Worm (Caenorhabditis elegans) whole organism, mixed stage, embryonic: ENCODE measurements around the gene C34D4.10.

Source experiments
- M03D4.4 ChIP-seq: sonication (generic microtip); optimal IDR thresholded peaks from 2 replicates; lab custom pipeline; 2017; ENCODE audit warnings: mild to moderate bottlenecking, missing genetic modification characterization, missing compliant biosample characterization
- bed-3 ChIP-seq: fragments of 200-800 bp; sonication (Bioruptor generic); optimal IDR thresholded peaks from 3 replicates; lab custom pipeline; 2018; ENCODE audit warnings: mild to moderate bottlenecking, missing genetic modification characterization, moderate library complexity, missing compliant biosample characterization
- ceh-39 ChIP-seq: fragments of 150-350 bp; optimal IDR thresholded peaks from 2 replicates; lab custom pipeline; 2014; ENCODE audit warnings: missing biosample characterization, missing genetic modification characterization
- ceh-43 ChIP-seq: fragments of 200-800 bp; sonication (Bioruptor generic); optimal IDR thresholded peaks from 2 replicates; lab custom pipeline; 2018; ENCODE audit warnings: mild to moderate bottlenecking, missing genetic modification characterization, moderate library complexity, missing compliant biosample characterization
- ceh-83 ChIP-seq: fragments of 200-800 bp; sonication (Bioruptor generic); optimal IDR thresholded peaks from 2 replicates; lab custom pipeline; 2018; ENCODE audit warnings: mild to moderate bottlenecking, missing genetic modification characterization, missing compliant biosample characterization
- ces-1 ChIP-seq: fragments of 150-350 bp; optimal IDR thresholded peaks from 2 replicates; lab custom pipeline; 2014; ENCODE audit warnings: missing biosample characterization, missing genetic modification reagents, missing genetic modification characterization
- cnd-1 ChIP-seq: fragments of 200-800 bp; sonication (Bioruptor generic); optimal IDR thresholded peaks from 2 replicates; lab custom pipeline; 2018; ENCODE audit warnings: mild to moderate bottlenecking, missing genetic modification characterization, missing compliant biosample characterization
- drap-1 ChIP-seq: fragments of 200-800 bp; sonication (Bioruptor generic); optimal IDR thresholded peaks from 3 replicates; lab custom pipeline; 2018; ENCODE audit warnings: mild to moderate bottlenecking, missing genetic modification characterization, missing compliant biosample characterization
- elt-1 ChIP-seq: sonication (generic microtip); optimal IDR thresholded peaks from 2 replicates; lab custom pipeline; 2017; ENCODE audit warnings: missing genetic modification characterization, mild to moderate bottlenecking, missing compliant biosample characterization, antibody characterized with exemption, moderate library complexity, borderline replicate concordance; ENCODE audit not compliant: insufficient read depth
- elt-3 ChIP-seq: fragments of 150-350 bp; optimal IDR thresholded peaks from 2 replicates; lab custom pipeline; 2014; ENCODE audit warnings: missing biosample characterization, missing genetic modification characterization
- flh-1 ChIP-seq: fragments of 200-800 bp; sonication (Bioruptor generic); optimal IDR thresholded peaks from 2 replicates; lab custom pipeline; 2018; ENCODE audit warnings: mild to moderate bottlenecking, missing genetic modification characterization, moderate library complexity, missing compliant biosample characterization
- ham-2 ChIP-seq: fragments of 200-800 bp; sonication (Bioruptor generic); optimal IDR thresholded peaks from 2 replicates; lab custom pipeline; 2018; ENCODE audit warnings: mild to moderate bottlenecking, missing genetic modification characterization, missing compliant biosample characterization
- hlh-1 ChIP-seq: fragments of 150-350 bp; optimal IDR thresholded peaks from 2 replicates; lab custom pipeline; 2014; ENCODE audit warnings: missing biosample characterization, missing genetic modification reagents, missing genetic modification characterization
- lin-13 ChIP-seq: fragments of 150-350 bp; optimal IDR thresholded peaks from 2 replicates; lab custom pipeline; 2014; ENCODE audit warnings: missing biosample characterization, missing genetic modification characterization
- lin-32 ChIP-seq: fragments of 200-800 bp; sonication (Bioruptor generic); optimal IDR thresholded peaks from 2 replicates; lab custom pipeline; 2018; ENCODE audit warnings: mild to moderate bottlenecking, missing genetic modification characterization, missing compliant biosample characterization
- lsy-2 ChIP-seq: fragments of 150-350 bp; optimal IDR thresholded peaks from 2 replicates; lab custom pipeline; 2014; ENCODE audit warnings: missing biosample characterization, missing genetic modification characterization
- mab-5 ChIP-seq: fragments of 150-350 bp; optimal IDR thresholded peaks from 2 replicates; lab custom pipeline; 2014; ENCODE audit warnings: missing biosample characterization, missing genetic modification characterization
- mep-1 ChIP-seq: fragments of 150-350 bp; optimal IDR thresholded peaks from 2 replicates; lab custom pipeline; 2017; ENCODE audit warnings: missing biosample characterization, missing genetic modification reagents, missing genetic modification characterization, inconsistent platforms
- mls-2 ChIP-seq: sonication (generic microtip); optimal IDR thresholded peaks from 2 replicates; lab custom pipeline; 2016; ENCODE audit warnings: mild to moderate bottlenecking, missing genetic modification characterization, moderate library complexity, missing compliant biosample characterization
- nhr-12 ChIP-seq: fragments of 150-350 bp; optimal IDR thresholded peaks from 2 replicates; lab custom pipeline; 2014; ENCODE audit warnings: missing biosample characterization, missing genetic modification characterization
- nhr-2 ChIP-seq: fragments of 150-350 bp; optimal IDR thresholded peaks from 2 replicates; lab custom pipeline; 2014; ENCODE audit warnings: missing biosample characterization, missing genetic modification characterization
- nhr-237 ChIP-seq: fragments of 150-350 bp; optimal IDR thresholded peaks from 2 replicates; lab custom pipeline; 2014; ENCODE audit warnings: missing biosample characterization, missing genetic modification characterization
- nhr-28 ChIP-seq: fragments of 150-350 bp; optimal IDR thresholded peaks from 2 replicates; lab custom pipeline; 2014; ENCODE audit warnings: missing biosample characterization, missing genetic modification characterization
- nhr-76 ChIP-seq: sonication (generic microtip); optimal IDR thresholded peaks from 2 replicates; lab custom pipeline; 2017; ENCODE audit warnings: missing biosample characterization, missing genetic modification characterization
- pha-4 ChIP-seq: fragments of 150-350 bp; optimal IDR thresholded peaks from 2 replicates; lab custom pipeline; 2018; ENCODE audit warnings: missing biosample characterization, missing genetic modification reagents, missing genetic modification characterization
- sem-2 ChIP-seq: fragments of 200-800 bp; sonication (Bioruptor generic); optimal IDR thresholded peaks from 2 replicates; lab custom pipeline; 2018; ENCODE audit warnings: mild to moderate bottlenecking, missing genetic modification characterization, missing compliant biosample characterization
- snpc-4 ChIP-seq: fragments of 150-350 bp; optimal IDR thresholded peaks from 2 replicates; lab custom pipeline; 2014; ENCODE audit warnings: missing biosample characterization, missing genetic modification characterization
- sptf-1 ChIP-seq: sonication (generic microtip); optimal IDR thresholded peaks from 2 replicates; lab custom pipeline; 2017; ENCODE audit warnings: mild to moderate bottlenecking, missing genetic modification characterization, moderate library complexity, missing compliant biosample characterization
- tbx-8 ChIP-seq: fragments of 200-800 bp; sonication (Bioruptor generic); optimal IDR thresholded peaks from 2 replicates; lab custom pipeline; 2018; ENCODE audit warnings: mild to moderate bottlenecking, missing genetic modification characterization, moderate library complexity, missing compliant biosample characterization
- unc-120 ChIP-seq: sonication (generic microtip); optimal IDR thresholded peaks from 2 replicates; lab custom pipeline; 2017; ENCODE audit warnings: missing genetic modification characterization, missing compliant biosample characterization; ENCODE audit not compliant: poor library complexity, severe bottlenecking
- unc-39 ChIP-seq: fragments of 150-350 bp; optimal IDR thresholded peaks from 2 replicates; lab custom pipeline; 2014; ENCODE audit warnings: missing biosample characterization, missing genetic modification characterization
- unc-62 ChIP-seq: fragments of 150-350 bp; optimal IDR thresholded peaks from 2 replicates; lab custom pipeline; 2014; ENCODE audit warnings: missing biosample characterization, missing genetic modification reagents, missing genetic modification characterization
- zip-8 ChIP-seq: fragments of 150-350 bp; optimal IDR thresholded peaks from 2 replicates; lab custom pipeline; 2014; ENCODE audit warnings: missing biosample characterization, missing genetic modification characterization
- ztf-11 ChIP-seq: fragments of 150-350 bp; optimal IDR thresholded peaks from 2 replicates; lab custom pipeline; 2014; ENCODE audit warnings: missing biosample characterization, missing genetic modification characterization

The C34D4.10 gene

ce11 chrIV:7133983-7134382 lies 12.8 kb upstream of the C34D4.10 start, which contains the start of gene mutd-1:
Gene mutd-1, minus strand, starts transcription at chrIV:7134083.
- no peak for TF ChIP-seq pha-4 (tag; lab: Kevin White, UChicago)
- TF ChIP-seq nhr-237 = no peak
- no peak for TF ChIP-seq elt-3
- no peak for TF ChIP-seq zip-8 (tag; lab: Kevin White, UChicago)
- no peak for TF ChIP-seq cnd-1 (tag; lab: Kevin White, UChicago)
- no peak for TF ChIP-seq ceh-39 (tag; lab: Kevin White, UChicago)
- no peak for TF ChIP-seq sem-2 (GFP tag; lab: Kevin White, UChicago)
- no peak for TF ChIP-seq tbx-8 (GFP tag; lab: Kevin White, UChicago)
- no peak for TF ChIP-seq ces-1 (GFP tag; lab: Kevin White, UChicago)
- no peak for TF ChIP-seq mep-1 (tag; lab: Kevin White, UChicago)
- no peak for TF ChIP-seq nhr-28 (tag; lab: Kevin White, UChicago)
- no peak for TF ChIP-seq M03D4.4 (tag; lab: Kevin White, UChicago)
- TF ChIP-seq lin-13 (tag; lab: Kevin White, UChicago) = no peak
- no peak for TF ChIP-seq unc-39 (tag; lab: Kevin White, UChicago)
- no peak for TF ChIP-seq ztf-11 (tag; lab: Kevin White, UChicago)
- no peak for TF ChIP-seq nhr-12 (tag; lab: Kevin White, UChicago)

ce11 chrIV:7133140-7133539 lies 11.9 kb upstream of the C34D4.10 start, which contains the start of gene cyn-12:
Gene cyn-12, minus strand, starts transcription at chrIV:7133217.
- TF ChIP-seq ces-1 (GFP tag; lab: Kevin White, UChicago) (peak; percentile 92), ceh-83 (GFP tag; lab: Kevin White, UChicago) (peak; percentile 5), zip-8 (tag; lab: Kevin White, UChicago) (no peak), unc-62 (GFP tag; lab: Kevin White, UChicago) (no peak)

ce11 chrIV:7131780-7132179 lies 10.6 kb upstream of the C34D4.10 start, which contains the start of gene grsp-3:
Gene grsp-3, minus strand, starts transcription at chrIV:7131928.
- TF ChIP-seq lin-32 (GFP tag; lab: Kevin White, UChicago) = no peak
- TF ChIP-seq elt-1 (tag; lab: Kevin White, UChicago) = no peak
- no peak for TF ChIP-seq pha-4 (tag; lab: Kevin White, UChicago)
- no peak for TF ChIP-seq unc-39 (tag; lab: Kevin White, UChicago)
- TF ChIP-seq flh-1 (GFP tag; lab: Kevin White, UChicago) = no peak

ce11 chrIV:7114599-7114998 lies 6.6 kb downstream of the C34D4.10 start, which contains the start of gene nas-8:
Gene nas-8, plus strand, starts transcription at chrIV:7114899.
- no peak for TF ChIP-seq bed-3 (GFP tag; lab: Kevin White, UChicago)
- no peak for TF ChIP-seq ztf-11 (tag; lab: Kevin White, UChicago)
- TF ChIP-seq nhr-28 (tag; lab: Kevin White, UChicago) = no peak
- no peak for TF ChIP-seq tbx-8 (GFP tag; lab: Kevin White, UChicago)
- TF ChIP-seq cnd-1 (tag; lab: Kevin White, UChicago) = no peak
- TF ChIP-seq nhr-76 (tag; lab: Kevin White, UChicago) = no peak
- no peak for TF ChIP-seq M03D4.4 (tag; lab: Kevin White, UChicago)
- no peak for TF ChIP-seq unc-39 (tag; lab: Kevin White, UChicago)
- TF ChIP-seq nhr-12 (tag; lab: Kevin White, UChicago) = no peak
- TF ChIP-seq sptf-1 (tag; lab: Kevin White, UChicago) = no peak
- TF ChIP-seq ceh-43 = no peak
- TF ChIP-seq mls-2 = no peak
- TF ChIP-seq ceh-83 (GFP tag; lab: Kevin White, UChicago) = no peak
- no peak for TF ChIP-seq elt-1 (tag; lab: Kevin White, UChicago)
- TF ChIP-seq mep-1 (tag; lab: Kevin White, UChicago) = no peak
- no peak for TF ChIP-seq flh-1 (GFP tag; lab: Kevin White, UChicago)
- TF ChIP-seq hlh-1 (tag; lab: Kevin White, UChicago) = no peak
- no peak for TF ChIP-seq pha-4 (tag; lab: Kevin White, UChicago)
- TF ChIP-seq unc-62 (GFP tag; lab: Kevin White, UChicago) = no peak
- TF ChIP-seq, all 35 proteins: peak for 0

ce11 chrIV:7111354-7111753 lies 9.9 kb downstream of the C34D4.10 start, which contains the start of the genes ZC477.7 and ssq-3:
Gene ZC477.7, minus strand, starts transcription at chrIV:7111454.
Gene ssq-3, plus strand, starts transcription at chrIV:7111604.
- no peak for TF ChIP-seq unc-120
- TF ChIP-seq cnd-1 (tag; lab: Kevin White, UChicago) = no peak
- TF ChIP-seq sem-2 (GFP tag; lab: Kevin White, UChicago) = no peak
- TF ChIP-seq drap-1 (GFP tag; lab: Kevin White, UChicago) = no peak
- TF ChIP-seq nhr-12 (tag; lab: Kevin White, UChicago) = no peak
- TF ChIP-seq ham-2 (GFP tag; lab: Kevin White, UChicago) = no peak
- TF ChIP-seq ztf-11 (tag; lab: Kevin White, UChicago) = no peak
- no peak for TF ChIP-seq mab-5 (tag; lab: Kevin White, UChicago)
- no peak for TF ChIP-seq nhr-2 (tag; lab: Kevin White, UChicago)
- no peak for TF ChIP-seq sptf-1 (tag; lab: Kevin White, UChicago)
- TF ChIP-seq elt-1 (tag; lab: Kevin White, UChicago) = no peak
- no peak for TF ChIP-seq flh-1 (GFP tag; lab: Kevin White, UChicago)
- TF ChIP-seq nhr-76 (tag; lab: Kevin White, UChicago) = no peak
- TF ChIP-seq lsy-2 (tag; lab: Kevin White, UChicago) = no peak
- TF ChIP-seq mep-1 (tag; lab: Kevin White, UChicago) = no peak
- TF ChIP-seq lin-13 (tag; lab: Kevin White, UChicago) = no peak
- no peak for TF ChIP-seq snpc-4 (tag; lab: Kevin White, UChicago)
- no peak for TF ChIP-seq elt-3
